Fruit fly (Drosophila melanogaster) whole organism, embryonic: ENCODE results near the gene sdt.

Source experiments
- Bdp1 ChIP-seq: fragments of 200-800 bp; sonication (Bioruptor generic); optimal IDR thresholded peaks from 3 replicates; lab custom pipeline; 2016; ENCODE audit warnings: missing biosample characterization, missing genetic modification characterization
- CG10979 ChIP-seq: fragments of 200-800 bp; sonication (Bioruptor generic); optimal IDR thresholded peaks from 2 replicates; lab custom pipeline; 2018; ENCODE audit warnings: missing biosample characterization, mild to moderate bottlenecking, missing genetic modification characterization, moderate library complexity
- CG11093 ChIP-seq: fragments of 200-800 bp; sonication (Bioruptor generic); IDR thresholded peaks from 3 replicates; pipeline ENCODE4 v1.3.6; 2022; ENCODE audit warnings: missing biosample characterization, missing genetic modification characterization
- CG13775 ChIP-seq: fragments of 200-800 bp; sonication (Bioruptor generic); optimal IDR thresholded peaks from 3 replicates; lab custom pipeline; 2017; ENCODE audit warnings: missing biosample characterization, mild to moderate bottlenecking, missing genetic modification characterization
- CG15696 ChIP-seq: fragments of 200-800 bp; sonication (Bioruptor generic); optimal IDR thresholded peaks from 2 replicates; lab custom pipeline; 2019; ENCODE audit warnings: missing biosample characterization, mild to moderate bottlenecking, missing genetic modification characterization, moderate library complexity
- CG1603 ChIP-seq: fragments of 200-800 bp; sonication (Bioruptor generic); optimal IDR thresholded peaks from 2 replicates; lab custom pipeline; 2019; ENCODE audit warnings: missing biosample characterization, mild to moderate bottlenecking, missing genetic modification characterization, moderate library complexity
- CG17361 ChIP-seq: fragments of 200-800 bp; sonication (Bioruptor generic); IDR thresholded peaks from 3 replicates; pipeline ENCODE4 v1.3.6; 2022; ENCODE audit warnings: missing biosample characterization, missing genetic modification characterization
- CG17829 ChIP-seq: fragments of 200-800 bp; optimal IDR thresholded peaks from 2 replicates; lab custom pipeline; 2019; ENCODE audit warnings: missing biosample characterization, mild to moderate bottlenecking, missing genetic modification characterization, moderate library complexity
- CG18262 ChIP-seq: fragments of 200-800 bp; optimal IDR thresholded peaks from 3 replicates; lab custom pipeline; 2019; ENCODE audit warnings: missing biosample characterization, mild to moderate bottlenecking, missing genetic modification characterization, moderate library complexity
- CG2199 ChIP-seq: fragments of 200-800 bp; sonication (Bioruptor generic); IDR thresholded peaks from 3 replicates; pipeline ENCODE4 v1.3.6; 2022; ENCODE audit warnings: missing biosample characterization, missing genetic modification characterization
- CG2712 ChIP-seq: fragments of 200-800 bp; optimal IDR thresholded peaks from 3 replicates; lab custom pipeline; 2019; ENCODE audit warnings: missing biosample characterization, mild to moderate bottlenecking, missing genetic modification characterization, moderate library complexity
- CG32767 ChIP-seq: fragments of 200-800 bp; sonication (Bioruptor generic); IDR thresholded peaks from 2 replicates; pipeline ENCODE4 v1.3.6; 2022; ENCODE audit warnings: missing biosample characterization, missing genetic modification characterization
- CG3281 ChIP-seq: fragments of 200-800 bp; sonication (Bioruptor generic); optimal IDR thresholded peaks from 3 replicates; lab custom pipeline; 2017; ENCODE audit warnings: missing biosample characterization, mild to moderate bottlenecking, missing genetic modification characterization
- CG3407 ChIP-seq: fragments of 200-800 bp; sonication (Bioruptor generic); optimal IDR thresholded peaks from 2 replicates; lab custom pipeline; 2018; ENCODE audit warnings: missing biosample characterization, mild to moderate bottlenecking, missing genetic modification characterization
- CG6654 ChIP-seq: fragments of 200-800 bp; sonication (Bioruptor generic); optimal IDR thresholded peaks from 2 replicates; lab custom pipeline; 2017; ENCODE audit warnings: missing biosample characterization, mild to moderate bottlenecking, missing genetic modification characterization
- CG8944 ChIP-seq: fragments of 200-800 bp; sonication (Bioruptor generic); optimal IDR thresholded peaks from 3 replicates; lab custom pipeline; 2016; ENCODE audit warnings: missing biosample characterization, missing genetic modification characterization
- Camta ChIP-seq: fragments of 200-800 bp; sonication (Bioruptor generic); optimal IDR thresholded peaks from 2 replicates; lab custom pipeline; 2016; ENCODE audit warnings: missing biosample characterization, missing genetic modification characterization
- Drgx ChIP-seq: fragments of 200-800 bp; sonication (Bioruptor generic); IDR thresholded peaks from 2 replicates; pipeline ENCODE4 v1.3.6; 2022; ENCODE audit warnings: missing biosample characterization, missing genetic modification characterization
- E2f2 ChIP-seq: fragments of 200-800 bp; sonication (Bioruptor generic); IDR thresholded peaks from 2 replicates; pipeline ENCODE4 v1.3.6; 2022; ENCODE audit warnings: missing biosample characterization, missing genetic modification characterization
- Fer3 ChIP-seq: fragments of 200-800 bp; sonication (Bioruptor generic); optimal IDR thresholded peaks from 2 replicates; lab custom pipeline; 2018; ENCODE audit warnings: missing biosample characterization, mild to moderate bottlenecking, missing genetic modification characterization, moderate library complexity
- Gsc ChIP-seq: fragments of 200-800 bp; sonication (Bioruptor generic); IDR thresholded peaks from 2 replicates; pipeline ENCODE4 v1.3.6; 2022; ENCODE audit warnings: missing biosample characterization, missing genetic modification characterization
- Hsf ChIP-seq: fragments of 200-800 bp; sonication (Bioruptor generic); optimal IDR thresholded peaks from 3 replicates; lab custom pipeline; 2016; ENCODE audit warnings: missing biosample characterization, missing genetic modification characterization
- Ravus ChIP-seq: fragments of 200-800 bp; sonication (Bioruptor generic); IDR thresholded peaks from 2 replicates; pipeline ENCODE4 v1.3.6; 2022; ENCODE audit warnings: missing biosample characterization, missing genetic modification characterization
- Sry-δ ChIP-seq: fragments of 200-800 bp; sonication (Bioruptor generic); optimal IDR thresholded peaks from 2 replicates; lab custom pipeline; 2016; ENCODE audit warnings: missing biosample characterization, missing genetic modification characterization
- amos ChIP-seq: fragments of 200-800 bp; sonication (Bioruptor generic); IDR thresholded peaks from 2 replicates; pipeline ENCODE4 v1.3.6; 2022; ENCODE audit warnings: missing biosample characterization, missing genetic modification characterization; ENCODE audit not compliant: partially characterized antibody
- ara ChIP-seq: fragments of 200-800 bp; sonication (Bioruptor generic); IDR thresholded peaks from 2 replicates; pipeline ENCODE4 v1.3.6; 2022; ENCODE audit warnings: missing biosample characterization, missing genetic modification characterization
- bab2 ChIP-seq: fragments of 200-800 bp; sonication (Bioruptor generic); optimal IDR thresholded peaks from 2 replicates; lab custom pipeline; 2016; ENCODE audit warnings: missing biosample characterization, missing genetic modification characterization
- br ChIP-seq: fragments of >200 bp; optimal IDR thresholded peaks from 2 replicates; lab custom pipeline; 2017
- bsh ChIP-seq, 2 experiments: fragments of 200-800 bp; sonication (Bioruptor generic); optimal IDR thresholded peaks; 2 replicates each; lab custom pipeline; 2017 to 2018; ENCODE audit warnings: mild to moderate bottlenecking in 2 of 2, missing biosample characterization in 2 of 2, missing genetic modification characterization in 2 of 2, moderate library complexity in 1 of 2
- cad ChIP-seq: fragments of >200 bp; optimal IDR thresholded peaks from 2 replicates; lab custom pipeline; 2017; ENCODE audit warnings: missing biosample characterization, missing genetic modification characterization
- cg ChIP-seq: fragments of 200-800 bp; sonication (Bioruptor generic); optimal IDR thresholded peaks from 3 replicates; lab custom pipeline; 2019; ENCODE audit warnings: missing biosample characterization, mild to moderate bottlenecking, missing genetic modification characterization, moderate library complexity
- ci ChIP-seq: fragments of 200-800 bp; sonication (Bioruptor generic); IDR thresholded peaks from 3 replicates; pipeline ENCODE4 v1.3.6; 2022; ENCODE audit warnings: missing biosample characterization, missing genetic modification characterization
- danr ChIP-seq: fragments of 200-800 bp; sonication (Bioruptor generic); IDR thresholded peaks from 2 replicates; pipeline ENCODE4 v1.3.6; 2022; ENCODE audit warnings: missing biosample characterization, missing genetic modification characterization
- dmrt11E ChIP-seq: fragments of 200-800 bp; sonication (Bioruptor generic); optimal IDR thresholded peaks from 3 replicates; lab custom pipeline; 2018; ENCODE audit warnings: missing biosample characterization, mild to moderate bottlenecking, missing genetic modification characterization, moderate library complexity
- gem ChIP-seq: fragments of 200-800 bp; sonication (Bioruptor generic); optimal IDR thresholded peaks from 2 replicates; lab custom pipeline; 2019; ENCODE audit warnings: missing biosample characterization, mild to moderate bottlenecking, missing genetic modification characterization, moderate library complexity
- gsb ChIP-seq: fragments of 200-800 bp; sonication (Bioruptor generic); IDR thresholded peaks from 2 replicates; pipeline ENCODE4 v1.3.6; 2022; ENCODE audit warnings: missing biosample characterization, missing genetic modification characterization
- hbn ChIP-seq: fragments of 200-800 bp; sonication (Bioruptor generic); IDR thresholded peaks from 2 replicates; pipeline ENCODE4 v1.3.6; 2022; ENCODE audit warnings: missing biosample characterization, missing genetic modification characterization; ENCODE audit not compliant: partially characterized antibody
- lola ChIP-seq, 3 experiments: fragments of >200 bp in 2 of 3; fragments of 200-800 bp in 1 of 3; sonication (Bioruptor generic) in 1 of 3; optimal IDR thresholded peaks; 2 replicates each; lab custom pipeline; 2017 to 2019; ENCODE audit warnings: missing biosample characterization in 3 of 3, missing genetic modification characterization in 3 of 3, mild to moderate bottlenecking in 1 of 3, moderate library complexity in 1 of 3
- mam ChIP-seq: fragments of 200-800 bp; sonication (Bioruptor generic); optimal IDR thresholded peaks from 3 replicates; lab custom pipeline; 2016; ENCODE audit warnings: missing biosample characterization, missing genetic modification characterization
- nmo ChIP-seq: fragments of 200-800 bp; sonication (Bioruptor generic); optimal IDR thresholded peaks from 2 replicates; lab custom pipeline; 2018; ENCODE audit warnings: missing biosample characterization, mild to moderate bottlenecking, missing genetic modification characterization, moderate library complexity
- nom ChIP-seq: fragments of 200-800 bp; sonication (Bioruptor generic); optimal IDR thresholded peaks from 2 replicates; lab custom pipeline; 2017; ENCODE audit warnings: missing biosample characterization, missing genetic modification characterization, mild to moderate bottlenecking, moderate library complexity, missing genetic modification reagents
- oc ChIP-seq: fragments of 200-800 bp; sonication (Bioruptor generic); optimal IDR thresholded peaks from 2 replicates; lab custom pipeline; 2018; ENCODE audit warnings: missing biosample characterization, mild to moderate bottlenecking, missing genetic modification characterization, moderate library complexity
- pb ChIP-seq: fragments of 200-800 bp; sonication (Bioruptor generic); optimal IDR thresholded peaks from 3 replicates; lab custom pipeline; 2016; ENCODE audit warnings: missing biosample characterization, missing genetic modification characterization
- phol ChIP-seq: fragments of 200-800 bp; sonication (Bioruptor generic); optimal IDR thresholded peaks from 3 replicates; lab custom pipeline; 2018; ENCODE audit warnings: missing biosample characterization, mild to moderate bottlenecking, missing genetic modification characterization, moderate library complexity
- row ChIP-seq: fragments of 200-800 bp; sonication (Bioruptor generic); IDR thresholded peaks from 3 replicates; pipeline ENCODE4 v1.3.6; 2022; ENCODE audit warnings: missing biosample characterization, missing genetic modification characterization
- sens ChIP-seq: fragments of 200-800 bp; sonication (Bioruptor generic); peaks from one replicate; lab custom pipeline; 2016; ENCODE audit warnings: missing biosample characterization, missing genetic modification characterization
- zfh1 ChIP-seq: fragments of 200-800 bp; sonication (Bioruptor generic); IDR thresholded peaks from 3 replicates; pipeline ENCODE4 v1.3.6; 2022; ENCODE audit warnings: missing biosample characterization, missing genetic modification characterization
- zfh2 ChIP-seq: fragments of 200-800 bp; sonication (Bioruptor generic); optimal IDR thresholded peaks from 2 replicates; lab custom pipeline; 2016; ENCODE audit warnings: missing biosample characterization, missing genetic modification characterization

sdt gene

DNA sequence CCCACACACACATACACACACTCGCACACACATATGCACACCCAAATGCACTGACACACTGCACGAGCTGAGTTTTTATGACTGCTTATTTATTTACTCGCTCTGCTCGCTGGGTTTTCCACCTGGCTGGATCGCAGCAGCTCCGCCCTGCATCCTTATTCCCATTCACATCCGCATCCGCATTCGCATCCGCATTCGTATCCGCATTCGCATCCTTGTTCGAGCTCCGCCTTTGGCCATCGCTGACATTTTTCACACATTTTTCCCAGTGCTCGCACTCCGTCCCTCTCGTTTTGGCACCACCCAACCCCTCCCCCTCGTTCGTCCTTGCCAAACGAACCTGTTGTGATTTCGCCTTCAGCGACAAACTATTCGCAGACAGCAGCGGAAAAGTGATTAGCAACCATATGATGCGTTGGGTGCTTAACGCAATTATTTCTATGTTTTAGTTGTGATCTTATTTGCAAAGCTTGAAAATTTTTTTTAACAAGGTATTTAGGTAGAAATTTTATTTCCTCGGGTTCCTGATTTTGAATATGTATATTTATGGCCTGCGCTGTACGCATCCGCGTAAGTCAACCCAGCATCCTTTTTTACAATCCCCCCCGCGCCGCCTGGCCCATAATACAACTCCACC, 32.9 kb downstream of the sdt start (continued):
- TF ChIP-seq amos, result no peak
- TF ChIP-seq Fer3 (tag; lab: Kevin White, UChicago), result no peak
- no peak for TF ChIP-seq gsb (GFP tag; lab: Robert Waterston, UW)
- no peak for TF ChIP-seq CG2199 (GFP tag; lab: Robert Waterston, UW)
- no peak for TF ChIP-seq CG8944 (GFP tag; lab: Kevin White, UChicago)
- no peak for TF ChIP-seq Hsf (GFP tag; lab: Kevin White, UChicago)
- TF ChIP-seq CG17361 (GFP tag; lab: Robert Waterston, UW), result no peak
- no peak for TF ChIP-seq CG11093 (GFP tag; lab: Robert Waterston, UW)
- no peak for TF ChIP-seq CG3281
- peak; percentile 68; the same call in 2 of the 3 replicates for TF ChIP-seq zfh1 (GFP tag; lab: Robert Waterston, UW)
- no peak for TF ChIP-seq br
- TF ChIP-seq Gsc (GFP tag; lab: Robert Waterston, UW), result no peak
- TF ChIP-seq, all 482 proteins: peak for 80

dm6 chrX:8211731-8212468, 33.6 kb downstream of the sdt start:
- TF ChIP-seq dmrt11E (tag; lab: Kevin White, UChicago) (peak; percentile 19), lola (GFP tag; optimal IDR thresholded peaks at IDR 0.05; lab: Kevin White, UChicago) (peak in 1 of 3 experiments; percentile 18), row (GFP tag; lab: Robert Waterston, UW) (0 out of 3 replicates have a peak, but pooled peaks have one; percentile 21), Ravus (GFP tag; lab: Robert Waterston, UW) (no peak), sens (GFP tag; lab: Kevin White, UChicago) (peak; percentile 48), ci (GFP tag; lab: Robert Waterston, UW) (no peak), Drgx (GFP tag; lab: Robert Waterston, UW) (0 out of 2 replicates have a peak, but pooled peaks have one; percentile 39), pb (GFP tag; lab: Kevin White, UChicago) (no peak), amos (no peak), nom (peak; percentile 47), E2f2 (no peak), mam (GFP tag; lab: Kevin White, UChicago) (no peak), oc (tag; lab: Kevin White, UChicago) (no peak), danr (GFP tag; lab: Robert Waterston, UW) (no peak), bsh (GFP tag; optimal IDR thresholded peaks at IDR 0.05; lab: Kevin White, UChicago) (peak in 1 of 2 experiments; percentile 33), CG18262 (tag; lab: Kevin White, UChicago) (peak; percentile 35), CG15696 (peak; percentile 48), CG3407 (GFP tag; lab: Kevin White, UChicago) (no peak), nmo (GFP tag; lab: Kevin White, UChicago) (peak; percentile 12), Sry-δ (GFP tag; lab: Kevin White, UChicago) (no peak), CG17829 (tag; lab: Kevin White, UChicago) (peak; percentile 5), cad (peak; percentile 83), CG1603 (peak; percentile 21), CG6654 (GFP tag; lab: Kevin White, UChicago) (peak; percentile 95), ara (GFP tag; lab: Robert Waterston, UW) (0 out of 2 replicates have a peak, but pooled peaks have one; percentile 5), Bdp1 (no peak), hbn (GFP tag; lab: Robert Waterston, UW) (no peak), Camta (GFP tag; lab: Kevin White, UChicago) (no peak), zfh2 (GFP tag; lab: Kevin White, UChicago) (no peak), gem (peak; percentile 11), bab2 (GFP tag; lab: Kevin White, UChicago) (no peak), CG10979 (tag; lab: Kevin White, UChicago) (peak; percentile 46), CG32767 (GFP tag; lab: Robert Waterston, UW) (no peak), cg (GFP tag; lab: Kevin White, UChicago) (no peak), CG13775 (GFP tag; lab: Kevin White, UChicago) (no peak), phol (tag; lab: Kevin White, UChicago) (peak; percentile 7), CG2712 (peak; percentile 23)
